Worm (Caenorhabditis elegans): ENCODE results near the gene str-97.

Gene str-97

DNA sequence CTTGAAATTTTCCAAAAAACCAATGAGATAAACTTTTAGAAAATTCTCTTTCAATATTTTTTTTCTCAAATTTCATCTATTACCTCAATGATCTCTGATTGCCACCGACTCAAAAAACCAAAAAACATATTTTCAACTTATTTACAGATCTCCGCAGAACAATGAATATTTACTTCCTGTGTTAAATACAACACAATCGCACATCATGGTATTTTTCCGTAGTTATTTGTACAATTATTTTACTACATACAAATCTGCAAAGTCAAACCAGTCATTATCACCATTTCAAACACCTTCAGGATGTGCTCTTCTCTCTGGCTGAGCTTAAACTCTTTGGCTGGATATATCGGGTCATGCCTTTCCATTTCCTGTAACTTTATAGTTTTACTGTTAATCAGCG is 10.9 kb upstream of the str-97 start, which contains the start of gene str-108:
Gene str-108 (plus strand): TSS at position 301 of the 400 bp plus-strand sequence.
- TF ChIP-seq unc-62 (GFP tag; optimal IDR thresholded peaks at IDR 0.05), result no peak

DNA sequence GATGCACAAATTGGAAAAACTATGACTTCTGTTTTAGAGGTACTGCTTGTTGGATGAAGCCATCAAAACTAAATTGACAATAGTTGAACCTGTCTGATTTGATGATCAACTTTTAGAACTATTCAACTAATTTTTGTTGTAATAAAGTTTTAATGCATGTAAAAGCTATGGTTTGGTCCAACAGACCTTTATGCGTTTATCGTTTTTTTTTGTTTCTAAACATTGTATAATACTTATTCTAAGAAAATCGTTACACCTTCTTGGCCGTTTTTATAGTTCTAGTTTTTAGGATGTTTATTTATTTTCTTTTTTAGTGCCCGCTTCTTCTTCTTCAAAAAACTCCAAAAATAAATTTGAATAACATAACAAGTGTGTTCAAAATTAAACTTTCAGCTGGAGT is 8.7 kb upstream of the str-97 start, which contains the start of gene F10A3.12:
Gene F10A3.12 (plus strand): TSS at position 301 of the 400 bp plus-strand sequence.
- TF ChIP-seq unc-62 (GFP tag; optimal IDR thresholded peaks at IDR 0.05), result no peak

DNA sequence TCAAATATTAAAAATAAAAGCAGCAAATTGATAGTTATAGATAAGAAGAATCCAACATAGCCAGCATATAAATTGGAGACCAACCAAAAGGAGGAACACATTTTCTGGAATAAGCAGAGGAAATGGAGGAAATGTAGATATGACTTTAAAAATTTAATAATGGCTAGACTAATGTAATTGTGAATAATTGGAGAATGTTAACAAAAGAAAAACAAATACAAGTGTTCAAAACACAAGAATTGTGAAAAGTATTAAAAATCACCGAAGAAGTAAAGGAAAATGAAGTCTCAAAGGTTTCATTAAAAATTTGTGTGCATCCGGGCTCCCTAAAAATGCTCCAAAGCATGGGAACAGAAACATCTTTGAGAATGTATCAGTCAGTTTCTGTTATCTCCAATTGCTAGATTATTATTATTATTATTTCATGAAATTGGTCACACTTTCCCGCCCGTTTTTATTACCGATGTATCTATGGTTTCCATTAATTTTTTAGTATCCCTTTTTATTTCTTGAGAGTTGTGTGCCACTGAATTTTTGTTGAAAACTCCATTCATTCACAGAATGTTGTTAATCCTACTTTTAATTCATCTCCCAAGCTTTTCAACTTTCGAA is 7.2 kb upstream of the str-97 start, which contains the start of the genes str-109 and F10A3.11:
Gene str-109 (minus strand): TSS at position 101 of the 612 bp plus-strand sequence.
Gene F10A3.11 (plus strand): TSS at position 562 of the 612 bp plus-strand sequence.
- TF ChIP-seq unc-62 (GFP tag; optimal IDR thresholded peaks at IDR 0.05), result no peak

DNA sequence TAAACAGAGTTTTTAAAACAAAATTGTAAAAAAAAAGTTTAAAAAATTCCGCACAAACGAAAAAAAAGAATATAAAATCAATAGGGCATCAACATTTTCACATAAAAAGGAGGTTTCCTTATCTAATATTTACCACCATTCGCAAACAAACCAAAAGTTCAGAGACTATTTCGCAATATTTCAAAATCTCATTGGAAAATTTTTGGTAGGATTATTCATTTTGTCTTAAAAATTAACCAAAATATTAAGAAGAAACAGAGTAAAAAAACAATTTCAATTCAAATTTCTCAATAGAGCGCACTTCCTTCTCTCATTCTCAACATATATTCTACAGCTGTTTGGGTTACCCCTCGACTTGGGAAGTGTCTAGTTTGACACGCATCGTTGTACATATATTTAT is 5.1 kb upstream of the str-97 start:
- TF ChIP-seq unc-62 (GFP tag; optimal IDR thresholded peaks at IDR 0.05), result no peak

DNA sequence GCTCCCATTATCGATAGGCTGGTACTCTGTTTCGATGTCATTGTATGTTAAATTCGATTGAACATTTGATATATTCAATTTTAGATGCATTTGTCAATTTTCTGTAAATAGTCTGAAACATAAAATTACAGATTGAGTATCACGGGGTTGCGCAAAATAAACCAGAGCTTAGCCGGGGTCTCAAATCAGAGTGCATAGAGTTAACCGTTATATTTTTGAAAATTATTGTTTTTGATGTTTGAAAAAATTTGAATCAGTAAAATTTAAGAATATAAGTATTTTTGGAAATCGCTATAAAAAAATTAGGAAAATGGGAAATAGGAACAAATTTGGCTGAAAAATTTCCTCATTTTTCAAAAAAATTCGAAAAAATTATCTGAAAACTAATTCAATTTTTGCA is 4.6 kb upstream of the str-97 start, which contains the start of gene F10A3.17:
Gene F10A3.17 (minus strand): TSS at position 101 of the 400 bp plus-strand sequence.
- no peak for TF ChIP-seq unc-62 (GFP tag; optimal IDR thresholded peaks at IDR 0.05)

DNA sequence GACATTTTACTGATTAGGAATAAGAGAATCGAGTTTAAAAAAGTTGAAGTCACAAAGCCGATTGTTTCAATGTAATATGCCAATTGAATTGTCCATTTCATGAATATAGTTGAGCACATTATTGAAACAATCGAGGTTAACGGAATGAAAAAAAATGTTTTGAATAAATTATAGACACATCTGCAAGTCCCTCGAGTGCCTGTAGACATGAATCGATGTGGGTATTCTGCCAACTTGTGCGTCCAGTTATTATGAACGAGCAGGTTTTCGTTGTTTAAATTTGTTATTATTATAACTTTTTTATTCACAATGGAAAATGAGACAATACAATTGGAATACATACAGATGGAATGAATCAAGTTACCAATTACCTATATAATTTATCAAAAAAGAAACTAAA is 3.4 kb upstream of the str-97 start, which contains the start of gene str-99:
Gene str-99 (minus strand): TSS at position 101 of the 400 bp plus-strand sequence.
- TF ChIP-seq unc-62 (GFP tag; optimal IDR thresholded peaks at IDR 0.05), result no peak

DNA sequence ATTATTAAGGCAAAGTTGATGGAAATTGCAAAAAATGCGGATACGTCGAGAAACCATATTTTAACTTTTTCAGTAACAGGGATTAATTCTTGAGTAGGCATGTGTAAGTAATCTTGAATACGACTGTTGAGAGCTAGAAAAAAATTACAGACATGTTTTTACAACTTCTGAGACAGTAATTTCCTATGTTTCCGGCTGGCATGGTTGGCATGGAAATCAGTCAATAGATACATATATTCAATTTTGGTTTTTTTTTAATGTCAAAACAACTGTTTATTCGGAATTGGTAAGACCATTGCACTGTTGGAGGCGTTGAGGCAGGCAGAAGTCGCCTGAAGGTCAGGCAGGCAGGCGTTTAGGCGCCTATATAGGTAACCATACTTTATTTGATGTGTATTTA is 1.6 kb downstream of the str-97 start, which contains the start of gene str-254:
Gene str-254 (minus strand): TSS at position 101 of the 400 bp plus-strand sequence.
- TF ChIP-seq unc-62 (GFP tag; optimal IDR thresholded peaks at IDR 0.05), result no peak

DNA sequence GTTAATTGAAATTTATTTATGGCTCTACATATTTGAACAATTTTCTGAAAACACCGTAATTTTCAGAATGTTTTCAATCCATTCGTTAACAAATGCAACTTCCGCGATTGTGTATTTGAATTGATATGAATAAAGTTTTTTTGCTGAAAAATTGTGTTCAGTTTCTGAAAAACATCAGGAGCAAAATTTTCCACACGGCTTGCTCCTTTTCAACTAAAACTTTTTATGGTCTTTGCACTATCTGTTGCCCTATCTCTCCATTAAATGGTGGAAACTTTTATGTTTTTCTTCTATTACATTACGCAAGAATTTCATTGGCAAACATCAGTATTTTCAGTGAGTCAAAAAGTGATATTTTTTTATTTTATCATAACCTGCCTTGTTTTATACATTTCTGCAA is 6.2 kb downstream of the str-97 start, which contains the start of gene F10A3.4:
Gene F10A3.4 (plus strand): TSS at position 301 of the 400 bp plus-strand sequence.
- no peak for TF ChIP-seq unc-62 (GFP tag; optimal IDR thresholded peaks at IDR 0.05)

DNA sequence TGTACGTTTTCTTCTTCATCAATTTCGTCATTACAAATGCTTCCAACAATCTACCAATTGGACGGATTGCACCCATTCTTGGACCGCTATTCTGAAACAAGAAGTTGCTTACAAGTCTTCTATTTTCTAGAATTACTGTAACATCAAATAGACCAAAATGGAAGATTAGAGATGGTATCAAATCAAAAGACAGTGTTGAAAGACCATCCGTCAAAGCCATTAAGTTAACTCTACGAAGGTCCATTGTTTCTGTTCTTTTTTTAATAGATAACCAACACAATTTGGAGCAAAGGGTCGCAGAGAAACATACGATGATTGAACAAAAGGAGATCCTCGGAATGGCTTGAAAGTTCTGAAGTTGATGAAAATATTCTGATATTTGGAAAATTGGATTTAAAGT is 10.0 kb downstream of the str-97 start:
- no peak for TF ChIP-seq unc-62 (GFP tag; optimal IDR thresholded peaks at IDR 0.05)

DNA sequence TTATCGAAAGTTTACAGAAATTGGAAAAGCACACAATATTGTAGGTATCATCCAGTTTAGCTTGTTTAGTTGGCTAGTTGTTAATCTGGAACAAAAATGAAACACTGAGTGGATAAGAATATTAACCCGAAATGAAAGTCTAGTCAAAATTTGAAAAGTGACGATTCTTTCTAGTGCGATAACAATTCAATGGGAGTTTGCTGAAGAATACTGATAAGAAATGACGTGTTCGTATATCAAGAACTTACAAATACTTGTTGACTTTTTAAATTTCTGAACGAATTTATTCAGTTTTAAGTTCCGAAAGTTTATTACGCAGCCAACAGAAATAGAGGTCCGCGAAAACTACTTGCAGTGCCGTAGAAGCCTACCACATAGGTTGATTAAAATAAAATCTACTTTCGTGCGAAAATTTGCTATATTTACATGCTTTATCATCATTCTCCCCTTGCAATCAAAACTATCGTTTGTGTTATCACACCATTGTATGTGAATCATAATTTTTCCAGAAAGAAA is 11.9 kb downstream of the str-97 start, which contains the start of gene fbxa-88:
Gene fbxa-88 (minus strand): TSS at position 51 of the 516 bp plus-strand sequence.
- no peak for TF ChIP-seq unc-62 (GFP tag; optimal IDR thresholded peaks at IDR 0.05)

DNA sequence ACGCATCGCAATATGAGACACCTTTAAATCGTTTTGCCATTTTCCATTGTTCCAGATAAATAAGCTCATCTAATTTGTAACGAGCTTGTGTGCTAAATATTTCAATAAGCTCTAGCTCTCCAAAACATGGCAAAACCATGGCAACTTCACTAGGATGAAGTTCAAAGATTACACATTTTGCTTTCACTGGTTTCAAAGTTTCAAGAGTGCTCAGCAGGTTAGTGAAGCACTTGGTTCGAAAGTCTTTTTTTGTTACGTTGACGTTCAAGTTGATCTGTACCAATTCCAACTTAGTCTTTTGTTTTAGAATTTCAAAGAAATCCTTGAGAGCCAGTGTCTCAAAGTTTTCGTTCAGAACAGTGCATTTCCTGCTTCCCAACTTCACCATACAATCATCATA is 12.6 kb downstream of the str-97 start, which contains the start of gene fbxa-18:
Gene fbxa-18 (plus strand): TSS at position 301 of the 400 bp plus-strand sequence.
- no peak for TF ChIP-seq unc-62 (GFP tag; optimal IDR thresholded peaks at IDR 0.05)

DNA sequence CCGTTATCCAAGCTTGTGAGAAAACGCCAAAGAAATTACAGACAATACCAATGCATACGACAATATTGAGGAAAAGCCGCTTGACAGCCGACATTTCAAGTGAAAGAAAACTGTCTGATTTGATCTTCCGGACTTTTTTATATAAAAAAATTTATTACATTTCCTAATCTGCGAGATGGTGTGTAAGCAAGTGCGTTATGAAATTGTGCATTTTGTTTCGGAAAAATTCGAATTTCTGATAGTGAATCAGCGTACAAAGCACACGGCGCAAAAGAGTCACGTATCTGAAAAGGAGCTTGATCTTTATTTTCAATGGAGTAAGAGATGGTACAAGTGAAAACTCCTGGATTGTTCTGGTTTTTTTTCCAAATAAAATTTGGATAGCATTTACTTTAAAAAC is 13.9 kb downstream of the str-97 start, which contains the start of gene clc-32:
Gene clc-32 (minus strand): TSS at position 101 of the 400 bp plus-strand sequence.
- no peak for TF ChIP-seq unc-62 (GFP tag; optimal IDR thresholded peaks at IDR 0.05)

DNA sequence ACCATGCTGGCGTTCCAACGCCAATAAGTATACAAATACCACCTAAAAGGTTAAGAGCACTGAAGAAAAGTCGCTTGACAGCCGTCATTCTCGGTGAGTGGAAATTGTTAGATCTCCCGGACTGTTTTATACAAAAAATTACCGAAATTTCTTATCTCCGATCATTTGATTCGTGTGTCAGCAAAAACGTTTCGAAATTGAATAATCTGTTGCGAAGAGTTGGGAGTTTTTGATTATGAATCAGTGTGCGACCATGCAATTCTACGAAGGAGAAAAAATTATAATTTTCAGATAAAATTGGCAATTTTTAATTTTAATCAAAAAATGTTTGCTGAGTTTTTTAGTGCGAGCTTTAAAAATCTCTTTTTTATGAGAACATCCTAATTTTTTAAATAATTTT is 15.5 kb downstream of the str-97 start, which contains the start of gene clc-11:
Gene clc-11 (minus strand): TSS at position 101 of the 400 bp plus-strand sequence.
- no peak for TF ChIP-seq unc-62 (GFP tag; optimal IDR thresholded peaks at IDR 0.05)

DNA sequence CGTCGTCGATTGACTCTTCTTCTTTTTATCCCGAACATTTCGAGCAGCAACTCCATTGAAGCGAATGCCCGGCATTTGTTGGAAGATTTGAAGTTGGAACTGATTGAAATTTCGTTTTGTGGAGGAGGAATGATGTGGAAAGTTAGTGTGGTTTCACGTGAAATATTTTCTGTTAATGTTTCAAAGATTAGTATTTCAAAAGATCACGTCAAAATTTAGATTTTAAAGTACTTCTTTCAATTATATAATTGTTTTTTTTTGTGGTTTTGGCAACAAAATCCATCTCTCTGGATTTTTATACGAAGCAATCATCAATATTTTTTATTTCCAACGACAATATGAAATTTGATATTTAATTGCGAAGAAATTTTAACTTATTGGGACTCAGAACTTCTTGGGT is 18.0 kb downstream of the str-97 start, which contains the start of gene F44G3.7:
Gene F44G3.7 (minus strand): TSS at position 101 of the 400 bp plus-strand sequence.
- TF ChIP-seq unc-62 (GFP tag; optimal IDR thresholded peaks at IDR 0.05), result no peak

DNA sequence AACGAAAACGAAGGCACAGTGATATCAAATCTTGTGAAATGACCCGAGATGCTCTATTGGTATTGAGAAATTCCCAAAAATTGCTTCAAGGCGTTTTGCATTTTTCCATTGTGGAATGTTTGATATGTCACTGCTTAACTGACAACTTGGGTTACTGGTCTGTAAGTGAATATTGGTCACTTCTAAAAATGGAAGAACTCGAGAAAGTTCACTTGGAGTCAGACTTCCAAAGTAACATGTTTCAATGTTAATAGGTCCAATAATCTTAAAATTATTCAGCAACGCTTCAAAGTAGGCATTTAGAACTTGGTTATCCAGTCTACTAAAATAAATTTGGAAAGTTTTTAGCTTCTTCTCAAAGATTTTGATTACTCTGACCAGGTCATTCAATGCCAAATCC is 22.3 kb downstream of the str-97 start, which contains the start of gene fbxa-144:
Gene fbxa-144 (minus strand): TSS at position 101 of the 400 bp plus-strand sequence.
- no peak for TF ChIP-seq unc-62 (GFP tag; optimal IDR thresholded peaks at IDR 0.05)

DNA sequence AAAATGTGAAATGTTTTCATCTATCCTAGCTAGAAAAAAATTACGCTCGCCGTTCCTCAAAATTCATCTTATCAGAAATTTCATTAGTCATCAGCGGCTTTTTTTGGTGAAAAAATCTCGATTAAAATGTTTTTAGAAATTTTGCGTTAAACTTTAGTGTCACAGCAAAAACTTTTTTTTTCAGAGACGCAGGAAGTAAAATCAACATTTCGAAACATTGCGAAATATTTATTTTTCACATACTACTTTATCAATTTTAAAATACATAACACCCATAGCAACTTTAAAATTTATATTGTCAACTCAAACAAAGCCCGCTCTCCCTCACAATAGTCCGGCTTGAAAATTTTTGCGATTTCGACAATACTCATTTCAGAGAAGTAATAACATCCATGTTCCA is 22.8 kb downstream of the str-97 start:
- no peak for TF ChIP-seq unc-62 (GFP tag; optimal IDR thresholded peaks at IDR 0.05)

Data from whole organism, dauer.